Worm (Caenorhabditis elegans) whole organism, mixed stage, embryonic: ENCODE results near the gene sftb-6.

Experiments
- M03D4.4 ChIP-seq: sonication (generic microtip); optimal IDR thresholded peaks from 2 replicates; lab custom pipeline; 2017; ENCODE audit warnings: mild to moderate bottlenecking, missing genetic modification characterization, missing compliant biosample characterization
- bed-3 ChIP-seq: fragments of 200-800 bp; sonication (Bioruptor generic); optimal IDR thresholded peaks from 3 replicates; lab custom pipeline; 2018; ENCODE audit warnings: mild to moderate bottlenecking, missing genetic modification characterization, moderate library complexity, missing compliant biosample characterization
- blmp-1 ChIP-seq: fragments of 150-350 bp; optimal IDR thresholded peaks from 2 replicates; lab custom pipeline; 2014; ENCODE audit warnings: missing biosample characterization, missing genetic modification characterization
- ceh-39 ChIP-seq: fragments of 150-350 bp; optimal IDR thresholded peaks from 2 replicates; lab custom pipeline; 2014; ENCODE audit warnings: missing biosample characterization, missing genetic modification characterization
- ceh-43 ChIP-seq: fragments of 200-800 bp; sonication (Bioruptor generic); optimal IDR thresholded peaks from 2 replicates; lab custom pipeline; 2018; ENCODE audit warnings: mild to moderate bottlenecking, missing genetic modification characterization, moderate library complexity, missing compliant biosample characterization
- ceh-83 ChIP-seq: fragments of 200-800 bp; sonication (Bioruptor generic); optimal IDR thresholded peaks from 2 replicates; lab custom pipeline; 2018; ENCODE audit warnings: mild to moderate bottlenecking, missing genetic modification characterization, missing compliant biosample characterization
- ces-1 ChIP-seq: fragments of 150-350 bp; optimal IDR thresholded peaks from 2 replicates; lab custom pipeline; 2014; ENCODE audit warnings: missing biosample characterization, missing genetic modification reagents, missing genetic modification characterization
- cnd-1 ChIP-seq: fragments of 200-800 bp; sonication (Bioruptor generic); optimal IDR thresholded peaks from 2 replicates; lab custom pipeline; 2018; ENCODE audit warnings: mild to moderate bottlenecking, missing genetic modification characterization, missing compliant biosample characterization
- drap-1 ChIP-seq: fragments of 200-800 bp; sonication (Bioruptor generic); optimal IDR thresholded peaks from 3 replicates; lab custom pipeline; 2018; ENCODE audit warnings: mild to moderate bottlenecking, missing genetic modification characterization, missing compliant biosample characterization
- elt-1 ChIP-seq: sonication (generic microtip); optimal IDR thresholded peaks from 2 replicates; lab custom pipeline; 2017; ENCODE audit warnings: missing genetic modification characterization, mild to moderate bottlenecking, missing compliant biosample characterization, antibody characterized with exemption, moderate library complexity, borderline replicate concordance; ENCODE audit not compliant: insufficient read depth
- elt-3 ChIP-seq: fragments of 150-350 bp; optimal IDR thresholded peaks from 2 replicates; lab custom pipeline; 2014; ENCODE audit warnings: missing biosample characterization, missing genetic modification characterization
- hlh-1 ChIP-seq: fragments of 150-350 bp; optimal IDR thresholded peaks from 2 replicates; lab custom pipeline; 2014; ENCODE audit warnings: missing biosample characterization, missing genetic modification reagents, missing genetic modification characterization
- lin-13 ChIP-seq: fragments of 150-350 bp; optimal IDR thresholded peaks from 2 replicates; lab custom pipeline; 2014; ENCODE audit warnings: missing biosample characterization, missing genetic modification characterization
- lsy-2 ChIP-seq: fragments of 150-350 bp; optimal IDR thresholded peaks from 2 replicates; lab custom pipeline; 2014; ENCODE audit warnings: missing biosample characterization, missing genetic modification characterization
- mab-5 ChIP-seq: fragments of 150-350 bp; optimal IDR thresholded peaks from 2 replicates; lab custom pipeline; 2014; ENCODE audit warnings: missing biosample characterization, missing genetic modification characterization
- mep-1 ChIP-seq: fragments of 150-350 bp; optimal IDR thresholded peaks from 2 replicates; lab custom pipeline; 2017; ENCODE audit warnings: missing biosample characterization, missing genetic modification reagents, missing genetic modification characterization, inconsistent platforms
- mls-2 ChIP-seq: sonication (generic microtip); optimal IDR thresholded peaks from 2 replicates; lab custom pipeline; 2016; ENCODE audit warnings: mild to moderate bottlenecking, missing genetic modification characterization, moderate library complexity, missing compliant biosample characterization
- nhr-12 ChIP-seq: fragments of 150-350 bp; optimal IDR thresholded peaks from 2 replicates; lab custom pipeline; 2014; ENCODE audit warnings: missing biosample characterization, missing genetic modification characterization
- nhr-2 ChIP-seq: fragments of 150-350 bp; optimal IDR thresholded peaks from 2 replicates; lab custom pipeline; 2014; ENCODE audit warnings: missing biosample characterization, missing genetic modification characterization
- nhr-237 ChIP-seq: fragments of 150-350 bp; optimal IDR thresholded peaks from 2 replicates; lab custom pipeline; 2014; ENCODE audit warnings: missing biosample characterization, missing genetic modification characterization
- nhr-28 ChIP-seq: fragments of 150-350 bp; optimal IDR thresholded peaks from 2 replicates; lab custom pipeline; 2014; ENCODE audit warnings: missing biosample characterization, missing genetic modification characterization
- nhr-76 ChIP-seq: sonication (generic microtip); optimal IDR thresholded peaks from 2 replicates; lab custom pipeline; 2017; ENCODE audit warnings: missing biosample characterization, missing genetic modification characterization
- pha-4 ChIP-seq: fragments of 150-350 bp; optimal IDR thresholded peaks from 2 replicates; lab custom pipeline; 2018; ENCODE audit warnings: missing biosample characterization, missing genetic modification reagents, missing genetic modification characterization
- sem-2 ChIP-seq: fragments of 200-800 bp; sonication (Bioruptor generic); optimal IDR thresholded peaks from 2 replicates; lab custom pipeline; 2018; ENCODE audit warnings: mild to moderate bottlenecking, missing genetic modification characterization, missing compliant biosample characterization
- snpc-4 ChIP-seq: fragments of 150-350 bp; optimal IDR thresholded peaks from 2 replicates; lab custom pipeline; 2014; ENCODE audit warnings: missing biosample characterization, missing genetic modification characterization
- sptf-1 ChIP-seq: sonication (generic microtip); optimal IDR thresholded peaks from 2 replicates; lab custom pipeline; 2017; ENCODE audit warnings: mild to moderate bottlenecking, missing genetic modification characterization, moderate library complexity, missing compliant biosample characterization
- tbx-8 ChIP-seq: fragments of 200-800 bp; sonication (Bioruptor generic); optimal IDR thresholded peaks from 2 replicates; lab custom pipeline; 2018; ENCODE audit warnings: mild to moderate bottlenecking, missing genetic modification characterization, moderate library complexity, missing compliant biosample characterization
- unc-120 ChIP-seq: sonication (generic microtip); optimal IDR thresholded peaks from 2 replicates; lab custom pipeline; 2017; ENCODE audit warnings: missing genetic modification characterization, missing compliant biosample characterization; ENCODE audit not compliant: poor library complexity, severe bottlenecking
- unc-39 ChIP-seq: fragments of 150-350 bp; optimal IDR thresholded peaks from 2 replicates; lab custom pipeline; 2014; ENCODE audit warnings: missing biosample characterization, missing genetic modification characterization
- unc-62 ChIP-seq: fragments of 150-350 bp; optimal IDR thresholded peaks from 2 replicates; lab custom pipeline; 2014; ENCODE audit warnings: missing biosample characterization, missing genetic modification reagents, missing genetic modification characterization
- zip-8 ChIP-seq: fragments of 150-350 bp; optimal IDR thresholded peaks from 2 replicates; lab custom pipeline; 2014; ENCODE audit warnings: missing biosample characterization, missing genetic modification characterization
- ztf-11 ChIP-seq: fragments of 150-350 bp; optimal IDR thresholded peaks from 2 replicates; lab custom pipeline; 2014; ENCODE audit warnings: missing biosample characterization, missing genetic modification characterization

The sftb-6 gene

ce11 chrII:122008-122407, 23.8 kb downstream of the sftb-6 start:
- TF ChIP-seq nhr-2 (tag; lab: Kevin White, UChicago), result peak; percentile 75
- TF ChIP-seq nhr-237 (tag; lab: Kevin White, UChicago), result no peak

- no peak for TF ChIP-seq drap-1
- TF ChIP-seq unc-39 (tag; lab: Kevin White, UChicago), result no peak
- TF ChIP-seq unc-120 (tag; lab: Kevin White, UChicago), result no peak
- no peak for TF ChIP-seq ceh-43
- TF ChIP-seq cnd-1, result no peak
- TF ChIP-seq blmp-1 (tag; lab: Kevin White, UChicago), result no peak
- TF ChIP-seq ces-1, result no peak
- TF ChIP-seq nhr-237 (tag; lab: Kevin White, UChicago), result no peak
- no peak for TF ChIP-seq nhr-28 (tag; lab: Kevin White, UChicago)
- no peak for TF ChIP-seq ztf-11 (tag; lab: Kevin White, UChicago)
- no peak for TF ChIP-seq nhr-76
- no peak for TF ChIP-seq zip-8 (tag; lab: Kevin White, UChicago)
- TF ChIP-seq lsy-2 (tag; lab: Kevin White, UChicago), result no peak
- no peak for TF ChIP-seq tbx-8
- TF ChIP-seq pha-4 (tag; lab: Kevin White, UChicago), result no peak
- no peak for TF ChIP-seq ceh-83 (GFP tag; lab: Kevin White, UChicago)
- no peak for TF ChIP-seq M03D4.4 (tag; lab: Kevin White, UChicago)
These were observed 24.3 kb downstream of the sftb-6 start for ce11 chrII:122494-122893.

DNA sequence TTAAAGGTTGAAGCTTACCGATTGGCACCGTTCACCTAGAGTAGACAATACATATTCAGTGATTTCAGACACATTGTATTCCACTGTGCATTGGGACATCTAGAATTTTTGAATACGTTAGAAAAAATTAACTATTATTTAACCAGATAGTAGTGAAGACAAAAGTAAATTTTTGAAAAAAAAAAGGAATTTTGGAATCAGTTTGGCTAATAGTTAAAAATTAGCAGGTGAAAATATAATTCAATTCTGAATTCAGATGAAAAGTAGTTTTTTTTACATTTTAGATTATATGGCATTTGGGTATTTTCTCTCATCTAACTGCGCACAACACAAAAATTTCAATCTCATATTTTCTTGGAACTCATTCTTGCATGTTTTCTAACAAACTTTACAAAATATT, 26.7 kb downstream of the sftb-6 start, which contains the start of gene nmur-2:
TSS of gene nmur-2 (minus strand) at position 101 of the 400 bp plus-strand sequence.
- no peak for TF ChIP-seq mab-5 (tag; lab: Kevin White, UChicago)
- TF ChIP-seq nhr-76, result no peak
- no peak for TF ChIP-seq zip-8 (tag; lab: Kevin White, UChicago)
- TF ChIP-seq M03D4.4 (tag; lab: Kevin White, UChicago), result no peak
- TF ChIP-seq nhr-2 (tag; lab: Kevin White, UChicago), result no peak
- no peak for TF ChIP-seq ces-1
- no peak for TF ChIP-seq nhr-237 (tag; lab: Kevin White, UChicago)
- TF ChIP-seq bed-3 (GFP tag; lab: Kevin White, UChicago), result no peak
- no peak for TF ChIP-seq ceh-43
- TF ChIP-seq nhr-28 (tag; lab: Kevin White, UChicago), result no peak
- TF ChIP-seq tbx-8, result no peak
- TF ChIP-seq lin-13, result no peak
- TF ChIP-seq ztf-11 (tag; lab: Kevin White, UChicago), result no peak
- TF ChIP-seq mls-2, result no peak
- TF ChIP-seq hlh-1, result no peak
- TF ChIP-seq snpc-4 (tag; lab: Kevin White, UChicago), result no peak
- TF ChIP-seq unc-62, result no peak
- no peak for TF ChIP-seq ceh-39

DNA sequence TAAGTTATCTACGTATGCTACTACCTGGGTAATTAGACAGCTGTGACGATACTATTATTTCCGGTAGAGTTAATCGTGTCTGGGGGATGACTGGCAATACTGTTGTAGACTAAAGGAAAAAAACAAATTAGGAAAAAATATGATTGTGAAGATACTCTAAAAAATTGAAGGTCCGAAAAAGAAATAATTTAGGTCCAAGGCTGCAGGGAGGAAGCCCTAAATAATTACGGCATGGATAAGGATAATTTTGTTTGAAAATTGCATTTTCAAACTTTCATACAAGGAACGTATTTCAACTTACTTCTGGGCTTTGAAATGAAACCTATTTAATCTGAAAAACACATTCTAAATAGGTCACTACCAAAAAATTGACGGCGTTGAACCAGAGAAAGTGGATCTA, 30.7 kb downstream of the sftb-6 start, which contains the start of gene srd-3:
TSS of gene srd-3 (minus strand) at position 101 of the 400 bp plus-strand sequence.
- TF ChIP-seq sptf-1, result no peak
- TF ChIP-seq elt-1 (tag; lab: Kevin White, UChicago), result no peak
- no peak for TF ChIP-seq nhr-76
- no peak for TF ChIP-seq M03D4.4 (tag; lab: Kevin White, UChicago)
- no peak for TF ChIP-seq ces-1
- TF ChIP-seq mab-5 (tag; lab: Kevin White, UChicago), result no peak
- no peak for TF ChIP-seq blmp-1 (tag; lab: Kevin White, UChicago)
- TF ChIP-seq ceh-43, result no peak
- TF ChIP-seq nhr-12 (tag; lab: Kevin White, UChicago), result no peak
- no peak for TF ChIP-seq lin-13
- no peak for TF ChIP-seq nhr-237 (tag; lab: Kevin White, UChicago)
- no peak for TF ChIP-seq zip-8 (tag; lab: Kevin White, UChicago)
- TF ChIP-seq elt-3 (tag; lab: Kevin White, UChicago), result no peak
- TF ChIP-seq unc-39 (tag; lab: Kevin White, UChicago), result no peak
- TF ChIP-seq cnd-1, result no peak
- no peak for TF ChIP-seq nhr-2 (tag; lab: Kevin White, UChicago)
- TF ChIP-seq ztf-11 (tag; lab: Kevin White, UChicago), result no peak

DNA sequence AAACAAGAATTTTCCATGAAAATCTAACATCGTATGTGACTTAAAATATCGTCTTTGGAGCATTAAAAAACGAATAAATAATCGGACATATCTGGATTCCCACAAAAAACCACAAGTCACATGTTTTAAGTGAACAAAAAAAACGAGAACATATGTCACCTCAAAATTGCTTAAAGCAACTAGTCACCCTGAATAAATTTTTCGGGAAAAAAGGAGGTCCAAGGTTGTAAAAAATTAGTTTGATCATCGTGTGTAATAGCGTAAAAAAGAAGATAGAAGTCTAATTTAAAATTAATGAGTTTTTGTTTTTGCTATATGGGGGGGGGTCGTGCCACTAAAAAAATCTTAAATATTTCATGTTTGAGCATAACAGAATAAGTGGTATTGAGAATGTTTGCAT, 31.6 kb downstream of the sftb-6 start:
- no peak for TF ChIP-seq lsy-2 (tag; lab: Kevin White, UChicago)
- no peak for TF ChIP-seq M03D4.4 (tag; lab: Kevin White, UChicago)
- TF ChIP-seq ztf-11 (tag; lab: Kevin White, UChicago), result no peak
- no peak for TF ChIP-seq ceh-43
- TF ChIP-seq snpc-4 (tag; lab: Kevin White, UChicago), result no peak
- TF ChIP-seq mep-1 (tag; lab: Kevin White, UChicago), result no peak
- TF ChIP-seq cnd-1, result no peak
- TF ChIP-seq mls-2, result no peak
- TF ChIP-seq nhr-12 (tag; lab: Kevin White, UChicago), result no peak
- TF ChIP-seq drap-1, result no peak
- no peak for TF ChIP-seq nhr-76
- no peak for TF ChIP-seq bed-3 (GFP tag; lab: Kevin White, UChicago)
- no peak for TF ChIP-seq sem-2
- TF ChIP-seq lin-13, result no peak
